Fruit fly (Drosophila melanogaster) whole organism: ENCODE data around the gene CG18233.

Experiments
- CG8478 ChIP-seq: fragments of >200 bp; optimal IDR thresholded peaks from 2 replicates; lab custom pipeline; 2018; ENCODE audit warnings: inconsistent platforms
- Dll ChIP-seq: fragments of >200 bp; optimal IDR thresholded peaks from 2 replicates; lab custom pipeline; 2017
- EcR ChIP-seq, 2 experiments: fragments of >200 bp; optimal IDR thresholded peaks; 2 replicates each; lab custom pipeline; 2017; ENCODE audit warnings: missing biosample characterization in 2 of 2, missing genetic modification characterization in 2 of 2, missing genetic modification reagents in 2 of 2
- pan ChIP-seq: fragments of >200 bp; optimal IDR thresholded peaks from 2 replicates; lab custom pipeline; 2017
- psq ChIP-seq: fragments of >200 bp; optimal IDR thresholded peaks from 2 replicates; lab custom pipeline; 2017
- usp ChIP-seq: fragments of >200 bp; optimal IDR thresholded peaks from 2 replicates; lab custom pipeline; 2017; ENCODE audit warnings: missing biosample characterization, missing genetic modification characterization, mixed read lengths

CG18233 gene

dm6 chr3L:18622422-18622739, 17.1 kb downstream of the CG18233 start, which contains the start of gene bora:
Gene bora (plus strand): TSS chr3L:18622692.
- TF ChIP-seq pan (lab: Kevin White, UChicago) = no peak
- no peak for TF ChIP-seq usp (GFP tag; lab: Kevin White, UChicago)
- no peak for TF ChIP-seq Dll
- no peak for TF ChIP-seq CG8478
- TF ChIP-seq psq = no peak
- no peak for TF ChIP-seq EcR (GFP tag; optimal IDR thresholded peaks at IDR 0.05; lab: Kevin White, UChicago)

dm6 chr3L:18625786-18626185, 20.5 kb downstream of the CG18233 start, which contains the start of gene MYPT-75D:
Gene MYPT-75D (plus strand): TSS chr3L:18625959.
- no peak for TF ChIP-seq pan (lab: Kevin White, UChicago)
- no peak for TF ChIP-seq usp (GFP tag; lab: Kevin White, UChicago)
- no peak for TF ChIP-seq psq
- no peak for TF ChIP-seq EcR (GFP tag; optimal IDR thresholded peaks at IDR 0.05; lab: Kevin White, UChicago)
- no peak for TF ChIP-seq CG8478
- no peak for TF ChIP-seq Dll

dm6 chr3L:18626451-18627079, 21.3 kb downstream of the CG18233 start:
- TF ChIP-seq pan (lab: Kevin White, UChicago) (no peak), usp (GFP tag; lab: Kevin White, UChicago) (no peak), CG8478 (no peak), EcR (GFP tag; optimal IDR thresholded peaks at IDR 0.05; lab: Kevin White, UChicago) (no peak), Dll (no peak), psq (no peak)

dm6 chr3L:18627657-18628455, 22.6 kb downstream of the CG18233 start:
- TF ChIP-seq CG8478 (no peak), pan (lab: Kevin White, UChicago) (no peak), Dll (no peak), psq (no peak), EcR (GFP tag; optimal IDR thresholded peaks at IDR 0.05; lab: Kevin White, UChicago) (no peak), usp (GFP tag; lab: Kevin White, UChicago) (no peak)

- TF ChIP-seq EcR (GFP tag; optimal IDR thresholded peaks at IDR 0.05; lab: Kevin White, UChicago) = no peak
- no peak for TF ChIP-seq psq
Measured at dm6 chr3L:18628458-18628857, 23.2 kb downstream of the CG18233 start.

dm6 chr3L:18629874-18630273, 24.6 kb downstream of the CG18233 start:
- TF ChIP-seq pan (lab: Kevin White, UChicago) (no peak), EcR (GFP tag; optimal IDR thresholded peaks at IDR 0.05; lab: Kevin White, UChicago) (no peak), usp (GFP tag; lab: Kevin White, UChicago) (no peak), Dll (no peak), psq (no peak), CG8478 (no peak)

dm6 chr3L:18632187-18632635, 26.9 kb downstream of the CG18233 start:
- no peak for TF ChIP-seq pan (lab: Kevin White, UChicago)
- no peak for TF ChIP-seq EcR (GFP tag; optimal IDR thresholded peaks at IDR 0.05; lab: Kevin White, UChicago)
- no peak for TF ChIP-seq usp (GFP tag; lab: Kevin White, UChicago)
- no peak for TF ChIP-seq psq
- TF ChIP-seq Dll = no peak
- TF ChIP-seq CG8478 = no peak

- TF ChIP-seq pan (lab: Kevin White, UChicago) (no peak), usp (GFP tag; lab: Kevin White, UChicago) (no peak), psq (no peak), EcR (GFP tag; optimal IDR thresholded peaks at IDR 0.05; lab: Kevin White, UChicago) (no peak), CG8478 (no peak), Dll (no peak)
Measured at dm6 chr3L:18633084-18633483, 27.8 kb downstream of the CG18233 start.

dm6 chr3L:18634792-18635471, 29.7 kb downstream of the CG18233 start:
- TF ChIP-seq EcR (GFP tag; optimal IDR thresholded peaks at IDR 0.05; lab: Kevin White, UChicago) (no peak), pan (lab: Kevin White, UChicago) (peak; percentile 32)

dm6 chr3L:18636782-18637181, 31.5 kb downstream of the CG18233 start:
- no peak for TF ChIP-seq CG8478
- no peak for TF ChIP-seq Dll
- no peak for TF ChIP-seq usp (GFP tag; lab: Kevin White, UChicago)
- no peak for TF ChIP-seq psq
- TF ChIP-seq pan (lab: Kevin White, UChicago) = no peak
- no peak for TF ChIP-seq EcR (GFP tag; optimal IDR thresholded peaks at IDR 0.05; lab: Kevin White, UChicago)

dm6 chr3L:18637348-18637747, 32.1 kb downstream of the CG18233 start:
- TF ChIP-seq EcR (GFP tag; optimal IDR thresholded peaks at IDR 0.05; lab: Kevin White, UChicago) = no peak

- TF ChIP-seq usp (GFP tag; lab: Kevin White, UChicago) = no peak
- TF ChIP-seq CG8478 = no peak
- no peak for TF ChIP-seq Dll
- no peak for TF ChIP-seq psq
- TF ChIP-seq pan (lab: Kevin White, UChicago) = no peak
- TF ChIP-seq EcR (GFP tag; optimal IDR thresholded peaks at IDR 0.05; lab: Kevin White, UChicago) = no peak
Measured at dm6 chr3L:18638043-18638442, 32.8 kb downstream of the CG18233 start.
